Worm (Caenorhabditis elegans): Measurements from ENCODE around the gene Y66C5A.1.

Y66C5A.1 gene

ce11 chrX:14405817-14406216 is 49.5 kb downstream of the Y66C5A.1 start, which contains the start of gene frpr-17:
Gene frpr-17 (plus strand): TSS chrX:14406117.
- no peak for TF ChIP-seq aly-1 (tag; optimal IDR thresholded peaks at IDR 0.05)
- no peak for TF ChIP-seq ets-7 (tag; optimal IDR thresholded peaks at IDR 0.05)
- no peak for TF ChIP-seq pes-1 (GFP tag; IDR thresholded peaks at IDR 0.05)
- no peak for TF ChIP-seq sea-1 (GFP tag; conservative IDR thresholded peaks at IDR 0.05)
- TF ChIP-seq tra-4 (tag; optimal IDR thresholded peaks at IDR 0.05): no peak
- no peak for TF ChIP-seq tbx-37 (GFP tag; conservative IDR thresholded peaks at IDR 0.05)
- no peak for TF ChIP-seq ceh-13 (GFP tag; optimal IDR thresholded peaks at IDR 0.05)
- TF ChIP-seq hmbx-1 (tag; optimal IDR thresholded peaks at IDR 0.05): no peak
- TF ChIP-seq ama-1 (optimal IDR thresholded peaks at IDR 0.05): no peak
- TF ChIP-seq scrt-1 (GFP tag; IDR thresholded peaks at IDR 0.05): no peak
- no peak for TF ChIP-seq flt-1 (GFP tag; IDR thresholded peaks at IDR 0.05)
- TF ChIP-seq ceh-36 (tag; optimal IDR thresholded peaks at IDR 0.05): no peak
- no peak for TF ChIP-seq tbx-11 (GFP tag; IDR thresholded peaks at IDR 0.05)
- TF ChIP-seq B0310.2 (tag; optimal IDR thresholded peaks at IDR 0.05): no peak

Data from whole organism, early embryonic.